Worm (Caenorhabditis elegans): ENCODE data around the gene K11D9.3.

K11D9.3 gene

DNA sequence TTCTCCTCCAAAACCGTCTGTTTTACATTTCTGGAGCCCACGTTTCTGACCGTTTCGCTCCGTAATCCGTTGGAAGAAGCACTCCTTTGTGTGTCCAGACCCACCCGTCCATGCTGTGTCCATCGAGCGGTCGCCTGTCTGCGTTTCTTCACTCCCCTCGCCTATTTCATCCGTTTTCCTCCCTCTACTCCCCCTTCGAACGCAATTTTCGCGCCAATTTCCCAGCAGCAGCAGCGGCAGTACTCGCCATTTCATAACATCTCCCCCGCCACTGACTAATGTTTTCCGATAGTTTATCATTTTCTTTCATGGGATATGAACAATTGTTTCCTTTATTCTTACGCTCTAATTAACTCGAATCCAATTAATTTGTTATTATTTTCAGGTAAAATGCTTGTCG lies 5.9 kb upstream of the K11D9.3 start:
- no peak for TF ChIP-seq ceh-44 (GFP tag; IDR thresholded peaks at IDR 0.05)
- 0 out of 2 replicates have a peak, but pooled peaks have one; percentile 37 for TF ChIP-seq ctbp-1 (GFP tag; IDR thresholded peaks at IDR 0.05)
- no peak for TF ChIP-seq ces-1 (GFP tag; optimal IDR thresholded peaks at IDR 0.05)
- TF ChIP-seq mes-2 (tag; optimal IDR thresholded peaks at IDR 0.05; ENCODE audit: poor library complexity, severe bottlenecking) = peak; percentile 36
- peak; percentile 64; the same call in 1 of the 2 replicates for TF ChIP-seq hmg-1.1 (GFP tag; IDR thresholded peaks at IDR 0.05)
- TF ChIP-seq egl-43 (GFP tag; IDR thresholded peaks at IDR 0.05) = 0 out of 2 replicates have a peak, but pooled peaks have one; percentile 7
- no peak for TF ChIP-seq nhr-48 (tag; optimal IDR thresholded peaks at IDR 0.05)
- 0 out of 2 replicates have a peak, but pooled peaks have one; percentile 14 for TF ChIP-seq arid-1 (GFP tag; conservative IDR thresholded peaks at IDR 0.05)
- no peak for TF ChIP-seq gei-8 (GFP tag; optimal IDR thresholded peaks at IDR 0.05)
- TF ChIP-seq vab-7 (GFP tag; IDR thresholded peaks at IDR 0.05) = no peak
- 0 out of 2 replicates have a peak, but pooled peaks have one; percentile 25 for TF ChIP-seq D1046.2 (GFP tag; IDR thresholded peaks at IDR 0.05)
- no peak; the same call in 1 of the 2 replicates for TF ChIP-seq lin-38 (GFP tag; IDR thresholded peaks at IDR 0.05)
- TF ChIP-seq set-16 (GFP tag; IDR thresholded peaks at IDR 0.05) = peak; percentile 53
- no peak; the same call in 1 of the 2 replicates for TF ChIP-seq ceh-20 (GFP tag; IDR thresholded peaks at IDR 0.05)
- peak in 1 of 2 experiments; percentile 20 for TF ChIP-seq hif-1 (tag; optimal IDR thresholded peaks at IDR 0.05)
- TF ChIP-seq rbr-2 (tag; optimal IDR thresholded peaks at IDR 0.05) = peak; percentile 34
- TF ChIP-seq zag-1 (tag; optimal IDR thresholded peaks at IDR 0.05) = no peak
- TF ChIP-seq egl-27 (tag; optimal IDR thresholded peaks at IDR 0.05) = no peak
- TF ChIP-seq unc-130 (GFP tag; optimal IDR thresholded peaks at IDR 0.05) = no peak
- no peak for TF ChIP-seq zfp-3 (GFP tag; conservative IDR thresholded peaks at IDR 0.05)
- peak; percentile 55 for TF ChIP-seq hlh-11 (tag; optimal IDR thresholded peaks at IDR 0.05)
- peak; percentile 64 for TF ChIP-seq mxl-3 (GFP tag; optimal IDR thresholded peaks at IDR 0.05)
- no peak for TF ChIP-seq F44E2.7 (GFP tag; IDR thresholded peaks at IDR 0.05)
- peak; percentile 27 for TF ChIP-seq nhr-11 (tag; optimal IDR thresholded peaks at IDR 0.05)
- TF ChIP-seq mep-1 (tag; optimal IDR thresholded peaks at IDR 0.05) = peak; percentile 19
- TF ChIP-seq F37D6.2 (tag; optimal IDR thresholded peaks at IDR 0.05) = no peak
- TF ChIP-seq ztf-7 (tag; optimal IDR thresholded peaks at IDR 0.05) = no peak
- TF ChIP-seq lim-7 (GFP tag; IDR thresholded peaks at IDR 0.05) = peak; percentile 61; the same call in 1 of the 2 replicates
- 0 out of 2 replicates have a peak, but pooled peaks have one; percentile 5 for TF ChIP-seq dmd-8 (GFP tag; IDR thresholded peaks at IDR 0.05)
- TF ChIP-seq sdz-12 (GFP tag; optimal IDR thresholded peaks at IDR 0.05) = no peak
- peak; percentile 95 for TF ChIP-seq aha-1 (tag)
- no peak for TF ChIP-seq dve-1 (tag; optimal IDR thresholded peaks at IDR 0.05; ENCODE audit: insufficient read depth)
- peak; percentile 34 for TF ChIP-seq dpl-1 (GFP tag; optimal IDR thresholded peaks at IDR 0.05)

- TF ChIP-seq F49E8.2 (tag; optimal IDR thresholded peaks at IDR 0.05; ENCODE audit: borderline replicate concordance) (peak; percentile 75), tra-1 (GFP tag; IDR thresholded peaks at IDR 0.05) (no peak), lin-38 (GFP tag; IDR thresholded peaks at IDR 0.05) (peak; percentile 63), mdt-29 (GFP tag; IDR thresholded peaks at IDR 0.05) (0 out of 2 replicates have a peak, but pooled peaks have one; percentile 24), zag-1 (tag; optimal IDR thresholded peaks at IDR 0.05) (no peak), set-16 (GFP tag; IDR thresholded peaks at IDR 0.05) (no peak), zfp-3 (GFP tag; conservative IDR thresholded peaks at IDR 0.05) (no peak), gei-8 (GFP tag; optimal IDR thresholded peaks at IDR 0.05) (no peak), lir-3 (tag; optimal IDR thresholded peaks at IDR 0.05) (no peak), spr-3 (GFP tag; optimal IDR thresholded peaks at IDR 0.05) (no peak), R02D3.7 (tag; optimal IDR thresholded peaks at IDR 0.05) (no peak), dve-1 (tag; optimal IDR thresholded peaks at IDR 0.05; ENCODE audit: insufficient read depth) (no peak), F37D6.2 (tag; optimal IDR thresholded peaks at IDR 0.05) (no peak), lin-15B (tag; optimal IDR thresholded peaks at IDR 0.05) (no peak), unc-130 (GFP tag; optimal IDR thresholded peaks at IDR 0.05) (peak; percentile 70), Y105C5A.15 (GFP tag; IDR thresholded peaks at IDR 0.05) (no peak), rbr-2 (tag; optimal IDR thresholded peaks at IDR 0.05) (no peak), T26A8.4 (GFP tag; IDR thresholded peaks at IDR 0.05) (no peak), dmd-6 (GFP tag; IDR thresholded peaks at IDR 0.05) (no peak), Y48G9A.11 (GFP tag; IDR thresholded peaks at IDR 0.05) (0 out of 2 replicates have a peak, but pooled peaks have one; percentile 18), nhr-28 (tag; optimal IDR thresholded peaks at IDR 0.05) (no peak)
Measured at ce11 chrIII:10807236-10807635, 5.2 kb upstream of the K11D9.3 start.

Measured in whole organism, L4 larva.